Fruit fly (Drosophila melanogaster) whole organism, embryonic: ENCODE data around the gene CG42716.

ENCODE experiments used
- Ada2b ChIP-seq: fragments of 200-800 bp; sonication (Bioruptor generic); IDR thresholded peaks from 2 replicates; pipeline ENCODE4 v1.3.6; 2022; ENCODE audit warnings: missing biosample characterization, missing genetic modification characterization
- CG10654 ChIP-seq: fragments of 200-800 bp; sonication (Bioruptor generic); optimal IDR thresholded peaks from 2 replicates; lab custom pipeline; 2016; ENCODE audit warnings: missing biosample characterization, missing genetic modification characterization
- CG11695 ChIP-seq: fragments of 200-800 bp; sonication (Bioruptor generic); IDR thresholded peaks from 3 replicates; pipeline ENCODE4 v1.3.6; 2022; ENCODE audit warnings: missing biosample characterization, missing genetic modification characterization
- CG11723 ChIP-seq: fragments of 200-800 bp; sonication (Bioruptor generic); optimal IDR thresholded peaks from 2 replicates; lab custom pipeline; 2017; ENCODE audit warnings: missing biosample characterization, mild to moderate bottlenecking, missing genetic modification characterization
- CG12104 ChIP-seq: fragments of 200-800 bp; sonication (Bioruptor generic); optimal IDR thresholded peaks from 3 replicates; lab custom pipeline; 2016; ENCODE audit warnings: missing biosample characterization, missing genetic modification characterization
- CG12744 ChIP-seq: fragments of 200-800 bp; sonication (Bioruptor generic); optimal IDR thresholded peaks from 2 replicates; lab custom pipeline; 2016; ENCODE audit warnings: missing biosample characterization, missing genetic modification characterization
- CG12769 ChIP-seq: fragments of 200-800 bp; sonication (Bioruptor generic); optimal IDR thresholded peaks from 2 replicates; lab custom pipeline; 2019; ENCODE audit warnings: missing biosample characterization, mild to moderate bottlenecking, missing genetic modification characterization, moderate library complexity
- CG14014 ChIP-seq: fragments of 200-800 bp; sonication (Bioruptor generic); IDR thresholded peaks from 2 replicates; pipeline ENCODE4 v1.3.6; 2022; ENCODE audit warnings: missing biosample characterization, missing genetic modification characterization
- CG14710 ChIP-seq: fragments of 200-800 bp; sonication (Bioruptor generic); optimal IDR thresholded peaks from 3 replicates; lab custom pipeline; 2019; ENCODE audit warnings: missing biosample characterization, mild to moderate bottlenecking, missing genetic modification characterization, moderate library complexity
- CG14965 ChIP-seq: fragments of 200-800 bp; sonication (Bioruptor generic); optimal IDR thresholded peaks from 2 replicates; lab custom pipeline; 2016; ENCODE audit warnings: missing biosample characterization, missing genetic modification characterization, borderline replicate concordance
- CG1529 ChIP-seq: fragments of 200-800 bp; sonication (Bioruptor generic); optimal IDR thresholded peaks from 3 replicates; lab custom pipeline; 2018; ENCODE audit warnings: missing biosample characterization, missing genetic modification characterization
- CG1602 ChIP-seq: fragments of 200-800 bp; sonication (Bioruptor generic); optimal IDR thresholded peaks from 3 replicates; lab custom pipeline; 2016; ENCODE audit warnings: missing biosample characterization, missing genetic modification characterization
- CG1603 ChIP-seq: fragments of 200-800 bp; sonication (Bioruptor generic); optimal IDR thresholded peaks from 2 replicates; lab custom pipeline; 2019; ENCODE audit warnings: missing biosample characterization, mild to moderate bottlenecking, missing genetic modification characterization, moderate library complexity
- CG16863 ChIP-seq: fragments of 200-800 bp; sonication (Bioruptor generic); optimal IDR thresholded peaks from 3 replicates; lab custom pipeline; 2016; ENCODE audit warnings: missing biosample characterization, missing genetic modification characterization
- CG17568 ChIP-seq: fragments of 200-800 bp; sonication (Bioruptor generic); optimal IDR thresholded peaks from 2 replicates; lab custom pipeline; 2018; ENCODE audit warnings: missing biosample characterization, mild to moderate bottlenecking, missing genetic modification characterization, moderate library complexity
- CG2116 ChIP-seq: fragments of 200-800 bp; sonication (Bioruptor generic); optimal IDR thresholded peaks from 3 replicates; lab custom pipeline; 2018; ENCODE audit warnings: missing biosample characterization, mild to moderate bottlenecking, missing genetic modification characterization
- CG2202 ChIP-seq: fragments of 200-800 bp; sonication (Bioruptor generic); optimal IDR thresholded peaks from 2 replicates; lab custom pipeline; 2018; ENCODE audit warnings: missing biosample characterization, mild to moderate bottlenecking, missing genetic modification characterization
- CG3281 ChIP-seq: fragments of 200-800 bp; sonication (Bioruptor generic); optimal IDR thresholded peaks from 3 replicates; lab custom pipeline; 2017; ENCODE audit warnings: missing biosample characterization, mild to moderate bottlenecking, missing genetic modification characterization
- CG4404 ChIP-seq: fragments of 200-800 bp; sonication (Bioruptor generic); IDR thresholded peaks from 2 replicates; pipeline ENCODE4 v1.3.6; 2022; ENCODE audit warnings: missing biosample characterization, missing genetic modification characterization
- CG6254 ChIP-seq: fragments of 200-800 bp; sonication (Bioruptor generic); optimal IDR thresholded peaks from 3 replicates; lab custom pipeline; 2017; ENCODE audit warnings: mild to moderate bottlenecking, missing biosample characterization, missing genetic modification reagents, missing genetic modification characterization
- CG6813 ChIP-seq: fragments of 200-800 bp; sonication (Bioruptor generic); optimal IDR thresholded peaks from 2 replicates; lab custom pipeline; 2017; ENCODE audit warnings: missing biosample characterization, missing genetic modification characterization, mild to moderate bottlenecking, moderate library complexity, missing genetic modification reagents
- CG7271 ChIP-seq: fragments of 200-800 bp; sonication (Bioruptor generic); optimal IDR thresholded peaks from 2 replicates; lab custom pipeline; 2018; ENCODE audit warnings: missing biosample characterization, mild to moderate bottlenecking, missing genetic modification characterization, moderate library complexity
- CG7839 ChIP-seq: fragments of 200-800 bp; sonication (Bioruptor generic); optimal IDR thresholded peaks from 3 replicates; lab custom pipeline; 2018; ENCODE audit warnings: missing biosample characterization, mild to moderate bottlenecking, missing genetic modification characterization, moderate library complexity
- CG8089 ChIP-seq: fragments of 200-800 bp; sonication (Bioruptor generic); optimal IDR thresholded peaks from 3 replicates; lab custom pipeline; 2016; ENCODE audit warnings: missing biosample characterization, missing genetic modification characterization
- CG9797 ChIP-seq: fragments of 200-800 bp; sonication (Bioruptor generic); optimal IDR thresholded peaks from 3 replicates; lab custom pipeline; 2018; ENCODE audit warnings: missing biosample characterization, mild to moderate bottlenecking, missing genetic modification characterization
- CkIIα-i1 ChIP-seq: fragments of 200-800 bp; sonication (Bioruptor generic); IDR thresholded peaks from 2 replicates; pipeline ENCODE4 v1.3.6; 2022; ENCODE audit warnings: missing biosample characterization, missing genetic modification characterization
- CoRest ChIP-seq: fragments of 200-800 bp; sonication (Bioruptor generic); optimal IDR thresholded peaks from 3 replicates; lab custom pipeline; 2018; ENCODE audit warnings: missing biosample characterization, mild to moderate bottlenecking, missing genetic modification characterization, moderate library complexity
- CrebB ChIP-seq: fragments of 200-800 bp; sonication (Bioruptor generic); optimal IDR thresholded peaks from 3 replicates; lab custom pipeline; 2018; ENCODE audit warnings: missing biosample characterization, mild to moderate bottlenecking, missing genetic modification characterization
- D19A ChIP-seq: fragments of 200-800 bp; optimal IDR thresholded peaks from 3 replicates; lab custom pipeline; 2019; ENCODE audit warnings: missing biosample characterization, mild to moderate bottlenecking, missing genetic modification characterization, moderate library complexity
- Lpt ChIP-seq: fragments of >200 bp; optimal IDR thresholded peaks from 2 replicates; lab custom pipeline; 2018; ENCODE audit warnings: missing biosample characterization, missing genetic modification characterization
- Neu2 ChIP-seq: fragments of 200-800 bp; sonication (Bioruptor generic); optimal IDR thresholded peaks from 3 replicates; lab custom pipeline; 2016; ENCODE audit warnings: missing biosample characterization, missing genetic modification characterization, borderline replicate concordance
- Nf-YA ChIP-seq: fragments of 200-800 bp; sonication (Bioruptor generic); IDR thresholded peaks from 2 replicates; pipeline ENCODE4 v1.3.6; 2022; ENCODE audit warnings: missing biosample characterization, missing genetic modification characterization
- Optix ChIP-seq: fragments of 200-800 bp; sonication (Bioruptor generic); IDR thresholded peaks from 3 replicates; pipeline ENCODE4 v1.3.6; 2022; ENCODE audit warnings: missing biosample characterization, missing genetic modification characterization
- Side ChIP-seq: fragments of 200-800 bp; sonication (Bioruptor generic); optimal IDR thresholded peaks from 2 replicates; lab custom pipeline; 2016; ENCODE audit warnings: missing biosample characterization, missing genetic modification characterization
- chm ChIP-seq: fragments of 200-800 bp; sonication (Bioruptor generic); IDR thresholded peaks from 2 replicates; pipeline ENCODE4 v1.3.6; 2022; ENCODE audit warnings: missing biosample characterization, missing genetic modification characterization
- dan ChIP-seq: fragments of 200-800 bp; sonication (Bioruptor generic); IDR thresholded peaks from 2 replicates; pipeline ENCODE4 v1.3.6; 2022; ENCODE audit warnings: missing biosample characterization, missing genetic modification characterization
- eve ChIP-seq, 2 experiments: fragments of >200 bp; optimal IDR thresholded peaks; 2 replicates each; lab custom pipeline; 2017; ENCODE audit warnings: missing biosample characterization in 2 of 2, missing genetic modification characterization in 2 of 2
- eyg ChIP-seq: fragments of 200-800 bp; sonication (Bioruptor generic); optimal IDR thresholded peaks from 3 replicates; lab custom pipeline; 2016; ENCODE audit warnings: missing biosample characterization, missing genetic modification characterization
- gsb-n ChIP-seq: fragments of 200-800 bp; sonication (Bioruptor generic); optimal IDR thresholded peaks from 3 replicates; lab custom pipeline; 2018; ENCODE audit warnings: missing biosample characterization, mild to moderate bottlenecking, missing genetic modification characterization
- jumu ChIP-seq: fragments of 200-800 bp; sonication (Bioruptor generic); optimal IDR thresholded peaks from 3 replicates; lab custom pipeline; 2016; ENCODE audit warnings: missing biosample characterization, missing genetic modification characterization
- klu ChIP-seq: fragments of 200-800 bp; sonication (Bioruptor generic); IDR thresholded peaks from 2 replicates; pipeline ENCODE4 v1.3.6; 2022; ENCODE audit warnings: missing biosample characterization, missing genetic modification characterization
- nau ChIP-seq: fragments of 200-800 bp; sonication (Bioruptor generic); optimal IDR thresholded peaks from 3 replicates; lab custom pipeline; 2017; ENCODE audit warnings: missing biosample characterization, mild to moderate bottlenecking, missing genetic modification characterization, missing genetic modification reagents
- nmo ChIP-seq: fragments of 200-800 bp; sonication (Bioruptor generic); optimal IDR thresholded peaks from 2 replicates; lab custom pipeline; 2018; ENCODE audit warnings: missing biosample characterization, mild to moderate bottlenecking, missing genetic modification characterization, moderate library complexity
- org-1 ChIP-seq: fragments of 200-800 bp; sonication (Bioruptor generic); optimal IDR thresholded peaks from 2 replicates; lab custom pipeline; 2017; ENCODE audit warnings: missing biosample characterization, missing genetic modification characterization
- pb ChIP-seq: fragments of 200-800 bp; sonication (Bioruptor generic); optimal IDR thresholded peaks from 3 replicates; lab custom pipeline; 2016; ENCODE audit warnings: missing biosample characterization, missing genetic modification characterization
- pnt ChIP-seq: fragments of 200-800 bp; sonication (Bioruptor generic); optimal IDR thresholded peaks from 3 replicates; lab custom pipeline; 2016; ENCODE audit warnings: missing biosample characterization, missing genetic modification characterization
- psq ChIP-seq: fragments of 200-800 bp; sonication (Bioruptor generic); optimal IDR thresholded peaks from 2 replicates; lab custom pipeline; 2017; ENCODE audit warnings: missing biosample characterization, missing genetic modification characterization
- pum ChIP-seq: fragments of 200-800 bp; sonication (Bioruptor generic); optimal IDR thresholded peaks from 2 replicates; lab custom pipeline; 2016; ENCODE audit warnings: missing biosample characterization, missing genetic modification characterization
- slou ChIP-seq: fragments of 200-800 bp; sonication (Bioruptor generic); optimal IDR thresholded peaks from 3 replicates; lab custom pipeline; 2016; ENCODE audit warnings: missing biosample characterization, missing genetic modification characterization
- stwl ChIP-seq: fragments of 200-800 bp; sonication (Bioruptor generic); optimal IDR thresholded peaks from 3 replicates; lab custom pipeline; 2018; ENCODE audit warnings: missing biosample characterization, mild to moderate bottlenecking, missing genetic modification characterization, moderate library complexity
- ttk ChIP-seq: fragments of 200-800 bp; sonication (Bioruptor generic); IDR thresholded peaks from 2 replicates; pipeline ENCODE4 v2.1.2; 2022; ENCODE audit warnings: missing biosample characterization, missing genetic modification characterization

The CG42716 gene

dm6 chr3L:16027163-16027633 is 6.4 kb upstream of the CG42716 start (continued):
- peak; percentile 0 for TF ChIP-seq CG9797 (GFP tag; lab: Kevin White, UChicago)
- no peak for TF ChIP-seq CkIIα-i1 (GFP tag; lab: Robert Waterston, UW)
- TF ChIP-seq CG14710 (tag; lab: Kevin White, UChicago): peak; percentile 54
- TF ChIP-seq klu (GFP tag; lab: Robert Waterston, UW): no peak
- TF ChIP-seq Side (GFP tag; lab: Kevin White, UChicago): peak; percentile 16
- TF ChIP-seq CG2202: peak; percentile 69
- TF ChIP-seq pb (GFP tag; lab: Kevin White, UChicago): no peak
- peak; percentile 38 for TF ChIP-seq CG7839
- TF ChIP-seq Ada2b (GFP tag; lab: Robert Waterston, UW): 0 out of 2 replicates have a peak, but pooled peaks have one; percentile 18
- TF ChIP-seq Nf-YA: peak; percentile 46; the same call in 1 of the 2 replicates
- no peak for TF ChIP-seq CG1603 (tag; lab: Kevin White, UChicago)
- peak; percentile 0 for TF ChIP-seq nmo (GFP tag; lab: Kevin White, UChicago)
- TF ChIP-seq pnt (GFP tag; lab: Kevin White, UChicago): peak; percentile 7
- peak; percentile 62 for TF ChIP-seq nau (GFP tag; lab: Kevin White, UChicago)
- TF ChIP-seq CG16863 (GFP tag; lab: Kevin White, UChicago): peak; percentile 1
- no peak for TF ChIP-seq eyg (GFP tag; lab: Kevin White, UChicago)
- no peak for TF ChIP-seq CG12744
- peak; percentile 50; the same call in 1 of the 3 replicates for TF ChIP-seq CG11695 (GFP tag; lab: Robert Waterston, UW)
- TF ChIP-seq chm (GFP tag; lab: Robert Waterston, UW): no peak
- TF ChIP-seq org-1 (GFP tag; lab: Kevin White, UChicago): peak; percentile 15
- no peak for TF ChIP-seq slou (GFP tag; lab: Kevin White, UChicago)
- no peak for TF ChIP-seq jumu (GFP tag; lab: Kevin White, UChicago)
- TF ChIP-seq CoRest (tag; lab: Kevin White, UChicago): no peak
- peak; percentile 13 for TF ChIP-seq CG3281 (GFP tag; lab: Kevin White, UChicago)
- peak; percentile 27 for TF ChIP-seq CG11723 (GFP tag; lab: Kevin White, UChicago)
- TF ChIP-seq CG12104 (GFP tag; lab: Kevin White, UChicago): peak; percentile 73
- no peak for TF ChIP-seq CG14965 (GFP tag; lab: Kevin White, UChicago)
- no peak for TF ChIP-seq dan (GFP tag; lab: Robert Waterston, UW)
- TF ChIP-seq eve (GFP tag; optimal IDR thresholded peaks at IDR 0.05; lab: Kevin White, UChicago): no peak
- TF ChIP-seq CG7271 (tag; lab: Kevin White, UChicago): peak; percentile 17
- peak; percentile 29 for TF ChIP-seq CG2116
- peak; percentile 6 for TF ChIP-seq D19A
- no peak for TF ChIP-seq gsb-n (tag; lab: Kevin White, UChicago)
- peak; percentile 48; the same call in 1 of the 2 replicates for TF ChIP-seq ttk
- peak; percentile 70 for TF ChIP-seq CG17568
- TF ChIP-seq CG12769: no peak
- TF ChIP-seq CG8089 (GFP tag; lab: Kevin White, UChicago): peak; percentile 27
- TF ChIP-seq CG1602 (GFP tag; lab: Kevin White, UChicago): no peak
- no peak for TF ChIP-seq psq (GFP tag; lab: Kevin White, UChicago)
- no peak for TF ChIP-seq CG10654 (GFP tag; lab: Kevin White, UChicago)
- no peak for TF ChIP-seq CrebB (tag; lab: Kevin White, UChicago)
- TF ChIP-seq pum: no peak
- no peak for TF ChIP-seq Lpt (GFP tag; lab: Kevin White, UChicago)
- TF ChIP-seq Neu2 (GFP tag; lab: Kevin White, UChicago): no peak
- peak; percentile 78 for TF ChIP-seq CG6813 (GFP tag; lab: Kevin White, UChicago)
- peak; percentile 31 for TF ChIP-seq CG14014 (GFP tag; lab: Robert Waterston, UW)
- no peak for TF ChIP-seq stwl
- no peak for TF ChIP-seq Optix (GFP tag; lab: Robert Waterston, UW)
- TF ChIP-seq CG6254 (GFP tag; lab: Kevin White, UChicago): peak; percentile 16
- no peak for TF ChIP-seq CG4404
- peak; percentile 26 for TF ChIP-seq CG1529 (GFP tag; lab: Kevin White, UChicago)
